Fruit fly (Drosophila melanogaster) whole organism, embryonic: Measurements from ENCODE around the gene CG32036.
A peak's percentile ranks its signal among the peaks of the same experiment; 100 is the strongest.

Experiments used
- Bgb ChIP-seq: fragments of 200-800 bp; sonication (Bioruptor generic); IDR thresholded peaks from 2 replicates; pipeline ENCODE4 v1.3.6; 2022; ENCODE audit warnings: missing biosample characterization, missing genetic modification characterization; ENCODE audit not compliant: partially characterized antibody
- BtbVII ChIP-seq: fragments of 200-800 bp; sonication (Bioruptor generic); optimal IDR thresholded peaks from 3 replicates; lab custom pipeline; 2017; ENCODE audit warnings: missing biosample characterization, mild to moderate bottlenecking, missing genetic modification characterization
- CG10274 ChIP-seq: fragments of 200-800 bp; sonication (Bioruptor generic); optimal IDR thresholded peaks from 3 replicates; lab custom pipeline; 2017; ENCODE audit warnings: missing biosample characterization, mild to moderate bottlenecking, missing genetic modification characterization
- CG13123 ChIP-seq: fragments of 200-800 bp; sonication (Bioruptor generic); optimal IDR thresholded peaks from 2 replicates; lab custom pipeline; 2016; ENCODE audit warnings: missing biosample characterization, missing genetic modification characterization
- CG16863 ChIP-seq: fragments of 200-800 bp; sonication (Bioruptor generic); optimal IDR thresholded peaks from 3 replicates; lab custom pipeline; 2016; ENCODE audit warnings: missing biosample characterization, missing genetic modification characterization
- CG17359 ChIP-seq: fragments of 200-800 bp; sonication (Bioruptor generic); optimal IDR thresholded peaks from 3 replicates; lab custom pipeline; 2018; ENCODE audit warnings: missing biosample characterization, mild to moderate bottlenecking, missing genetic modification characterization, moderate library complexity
- CG18599 ChIP-seq: fragments of 200-800 bp; sonication (Bioruptor generic); optimal IDR thresholded peaks from 3 replicates; lab custom pipeline; 2017; ENCODE audit warnings: missing biosample characterization, missing genetic modification characterization, mild to moderate bottlenecking, moderate library complexity, missing genetic modification reagents
- CG30431 ChIP-seq: fragments of 200-800 bp; sonication (Bioruptor generic); optimal IDR thresholded peaks from 2 replicates; lab custom pipeline; 2017; ENCODE audit warnings: missing biosample characterization, missing genetic modification characterization
- CG3838 ChIP-seq: fragments of 200-800 bp; sonication (Bioruptor generic); optimal IDR thresholded peaks from 3 replicates; lab custom pipeline; 2016; ENCODE audit warnings: missing biosample characterization, missing genetic modification characterization
- CG3995 ChIP-seq: fragments of 200-800 bp; sonication (Bioruptor generic); optimal IDR thresholded peaks from 3 replicates; lab custom pipeline; 2016; ENCODE audit warnings: missing biosample characterization, missing genetic modification characterization
- CG43689 ChIP-seq: fragments of 200-800 bp; sonication (Bioruptor generic); IDR thresholded peaks from 2 replicates; pipeline ENCODE4 v1.3.6; 2022; ENCODE audit warnings: missing biosample characterization, missing genetic modification characterization
- CG6765 ChIP-seq: fragments of 200-800 bp; sonication (Bioruptor generic); optimal IDR thresholded peaks from 3 replicates; lab custom pipeline; 2017; ENCODE audit warnings: missing biosample characterization, mild to moderate bottlenecking, missing genetic modification characterization
- CG7963 ChIP-seq: fragments of 200-800 bp; sonication (Bioruptor generic); IDR thresholded peaks from 3 replicates; pipeline ENCODE4 v1.3.6; 2022; ENCODE audit warnings: missing biosample characterization, missing genetic modification characterization; ENCODE audit not compliant: partially characterized antibody
- CG8765 ChIP-seq: fragments of 200-800 bp; sonication (Bioruptor generic); IDR thresholded peaks from 2 replicates; pipeline ENCODE4 v1.3.6; 2022; ENCODE audit warnings: missing biosample characterization, missing genetic modification characterization
- CG9876 ChIP-seq: fragments of 200-800 bp; sonication (Bioruptor generic); optimal IDR thresholded peaks from 2 replicates; lab custom pipeline; 2016; ENCODE audit warnings: missing biosample characterization, missing genetic modification characterization
- CHES-1-like ChIP-seq: fragments of 200-800 bp; sonication (Bioruptor generic); optimal IDR thresholded peaks from 2 replicates; lab custom pipeline; 2016; ENCODE audit warnings: missing biosample characterization, missing genetic modification characterization
- CTCF ChIP-seq: fragments of 200-800 bp; sonication (Bioruptor generic); optimal IDR thresholded peaks from 2 replicates; lab custom pipeline; 2017; ENCODE audit warnings: missing biosample characterization, mild to moderate bottlenecking, missing genetic modification characterization, moderate library complexity
- D ChIP-seq, 2 experiments: fragments of 200-800 bp in 1 of 2; fragments of >200 bp in 1 of 2; sonication (Bioruptor generic) in 1 of 2; optimal IDR thresholded peaks; 2 replicates in 1 of 2; 3 replicates in 1 of 2; lab custom pipeline; 2017; ENCODE audit warnings: mild to moderate bottlenecking in 1 of 2, missing biosample characterization in 1 of 2, missing genetic modification characterization in 1 of 2, missing genetic modification reagents in 1 of 2
- Dad ChIP-seq: fragments of 200-800 bp; sonication (Bioruptor generic); optimal IDR thresholded peaks from 3 replicates; lab custom pipeline; 2016; ENCODE audit warnings: missing biosample characterization, missing genetic modification characterization
- Drgx ChIP-seq: fragments of 200-800 bp; sonication (Bioruptor generic); IDR thresholded peaks from 2 replicates; pipeline ENCODE4 v1.3.6; 2022; ENCODE audit warnings: missing biosample characterization, missing genetic modification characterization
- ERR ChIP-seq: fragments of 200-800 bp; sonication (Bioruptor generic); optimal IDR thresholded peaks from 2 replicates; lab custom pipeline; 2016; ENCODE audit warnings: missing biosample characterization, missing genetic modification characterization
- Eip74EF ChIP-seq, 2 experiments: fragments of 200-800 bp in 1 of 2; fragments of >200 bp in 1 of 2; sonication (Bioruptor generic) in 1 of 2; optimal IDR thresholded peaks; 2 replicates each; lab custom pipeline; 2017 to 2019; ENCODE audit warnings: missing biosample characterization in 2 of 2, missing genetic modification characterization in 2 of 2, mild to moderate bottlenecking in 1 of 2, moderate library complexity in 1 of 2
- HLH3B ChIP-seq: fragments of 200-800 bp; sonication (Bioruptor generic); IDR thresholded peaks from 2 replicates; pipeline ENCODE4 v1.3.6; 2022; ENCODE audit warnings: missing biosample characterization, missing genetic modification characterization
- Hsf ChIP-seq: fragments of 200-800 bp; sonication (Bioruptor generic); optimal IDR thresholded peaks from 3 replicates; lab custom pipeline; 2016; ENCODE audit warnings: missing biosample characterization, missing genetic modification characterization
- MESR4 ChIP-seq: fragments of 200-800 bp; sonication (Bioruptor generic); optimal IDR thresholded peaks from 2 replicates; lab custom pipeline; 2018; ENCODE audit warnings: missing biosample characterization, mild to moderate bottlenecking, missing genetic modification characterization, moderate library complexity
- MTF-1 ChIP-seq: fragments of 200-800 bp; sonication (Bioruptor generic); optimal IDR thresholded peaks from 2 replicates; lab custom pipeline; 2018; ENCODE audit warnings: missing biosample characterization, mild to moderate bottlenecking, missing genetic modification characterization, borderline replicate concordance
- Med ChIP-seq: fragments of 200-800 bp; sonication (Bioruptor generic); peaks from one replicate; lab custom pipeline; 2016; ENCODE audit warnings: missing biosample characterization, missing genetic modification characterization, mild to moderate bottlenecking, inconsistent platforms, moderate library complexity
- Nf-YC ChIP-seq: fragments of 200-800 bp; optimal IDR thresholded peaks from 3 replicates; lab custom pipeline; 2019; ENCODE audit warnings: missing biosample characterization, mild to moderate bottlenecking, missing genetic modification characterization, moderate library complexity
- Sin3A ChIP-seq: fragments of >200 bp; optimal IDR thresholded peaks from 2 replicates; lab custom pipeline; 2018
- ara ChIP-seq: fragments of 200-800 bp; sonication (Bioruptor generic); IDR thresholded peaks from 2 replicates; pipeline ENCODE4 v1.3.6; 2022; ENCODE audit warnings: missing biosample characterization, missing genetic modification characterization
- ato ChIP-seq: fragments of 200-800 bp; sonication (Bioruptor generic); IDR thresholded peaks from 2 replicates; pipeline ENCODE4 v1.3.6; 2022; ENCODE audit warnings: missing biosample characterization, missing genetic modification characterization; ENCODE audit not compliant: partially characterized antibody
- chinmo ChIP-seq: fragments of 200-800 bp; sonication (Bioruptor generic); IDR thresholded peaks from 4 replicates; pipeline ENCODE4 v1.3.6; 2022; ENCODE audit warnings: missing biosample characterization, missing genetic modification characterization; ENCODE audit not compliant: partially characterized antibody
- dysf ChIP-seq: fragments of 200-800 bp; sonication (Bioruptor generic); IDR thresholded peaks from 3 replicates; pipeline ENCODE4 v1.3.6; 2022; ENCODE audit warnings: missing biosample characterization, missing genetic modification characterization
- ewg ChIP-seq: fragments of 200-800 bp; sonication (Bioruptor generic); optimal IDR thresholded peaks from 3 replicates; lab custom pipeline; 2017; ENCODE audit warnings: mild to moderate bottlenecking, missing biosample characterization, missing genetic modification reagents, missing genetic modification characterization
- fd64A ChIP-seq: fragments of 200-800 bp; sonication (Bioruptor generic); optimal IDR thresholded peaks from 3 replicates; lab custom pipeline; 2018; ENCODE audit warnings: missing biosample characterization, mild to moderate bottlenecking, missing genetic modification characterization
- ind ChIP-seq: fragments of 200-800 bp; sonication (Bioruptor generic); optimal IDR thresholded peaks from 3 replicates; lab custom pipeline; 2016; ENCODE audit warnings: missing biosample characterization, missing genetic modification characterization
- kah ChIP-seq: fragments of 200-800 bp; sonication (Bioruptor generic); optimal IDR thresholded peaks from 2 replicates; lab custom pipeline; 2018; ENCODE audit warnings: missing biosample characterization, mild to moderate bottlenecking, missing genetic modification characterization
- mam ChIP-seq: fragments of 200-800 bp; sonication (Bioruptor generic); optimal IDR thresholded peaks from 3 replicates; lab custom pipeline; 2016; ENCODE audit warnings: missing biosample characterization, missing genetic modification characterization
- nom ChIP-seq: fragments of 200-800 bp; sonication (Bioruptor generic); optimal IDR thresholded peaks from 2 replicates; lab custom pipeline; 2017; ENCODE audit warnings: missing biosample characterization, missing genetic modification characterization, mild to moderate bottlenecking, moderate library complexity, missing genetic modification reagents
- pnt ChIP-seq: fragments of 200-800 bp; sonication (Bioruptor generic); optimal IDR thresholded peaks from 3 replicates; lab custom pipeline; 2016; ENCODE audit warnings: missing biosample characterization, missing genetic modification characterization
- pum ChIP-seq: fragments of 200-800 bp; sonication (Bioruptor generic); optimal IDR thresholded peaks from 2 replicates; lab custom pipeline; 2016; ENCODE audit warnings: missing biosample characterization, missing genetic modification characterization
- row ChIP-seq: fragments of 200-800 bp; sonication (Bioruptor generic); IDR thresholded peaks from 3 replicates; pipeline ENCODE4 v1.3.6; 2022; ENCODE audit warnings: missing biosample characterization, missing genetic modification characterization
- run ChIP-seq: fragments of 200-800 bp; sonication (Bioruptor generic); optimal IDR thresholded peaks from 3 replicates; lab custom pipeline; 2018; ENCODE audit warnings: missing biosample characterization, mild to moderate bottlenecking, missing genetic modification characterization
- scrt ChIP-seq: fragments of 200-800 bp; sonication (Bioruptor generic); optimal IDR thresholded peaks from 2 replicates; lab custom pipeline; 2018; ENCODE audit warnings: missing biosample characterization, mild to moderate bottlenecking, missing genetic modification characterization, moderate library complexity
- shn ChIP-seq: fragments of 200-800 bp; sonication (Bioruptor generic); optimal IDR thresholded peaks from 3 replicates; lab custom pipeline; 2016; ENCODE audit warnings: missing biosample characterization, missing genetic modification characterization
- tll ChIP-seq, 2 experiments: fragments of 200-800 bp in 1 of 2; fragments of >200 bp in 1 of 2; sonication (Bioruptor generic) in 1 of 2; optimal IDR thresholded peaks; 2 replicates each; lab custom pipeline; 2017 to 2019; ENCODE audit warnings: missing biosample characterization in 2 of 2, missing genetic modification characterization in 2 of 2, mild to moderate bottlenecking in 1 of 2, moderate library complexity in 1 of 2
- trh ChIP-seq: fragments of 200-800 bp; sonication (Bioruptor generic); optimal IDR thresholded peaks from 2 replicates; lab custom pipeline; 2016; ENCODE audit warnings: missing biosample characterization, missing genetic modification characterization
- tx ChIP-seq: fragments of 200-800 bp; sonication (Bioruptor generic); optimal IDR thresholded peaks from 2 replicates; lab custom pipeline; 2016; ENCODE audit warnings: missing biosample characterization, missing genetic modification characterization

Gene CG32036

dm6 chr3L:9468261-9468890, 20.7 kb downstream of the CG32036 start (continued):
- no peak for TF ChIP-seq CG43689 (GFP tag; lab: Robert Waterston, UW)
- no peak for TF ChIP-seq HLH3B (GFP tag; lab: Robert Waterston, UW)
- TF ChIP-seq scrt (GFP tag; lab: Kevin White, UChicago), result peak; percentile 11
- TF ChIP-seq ERR (GFP tag; lab: Kevin White, UChicago), result no peak
- TF ChIP-seq CHES-1-like (GFP tag; lab: Kevin White, UChicago), result no peak
- TF ChIP-seq, all 482 proteins: peak for 90

dm6 chr3L:9467763-9468206, 21.2 kb downstream of the CG32036 start:
- TF ChIP-seq MESR4 (GFP tag; lab: Kevin White, UChicago) (no peak), tll (GFP tag; optimal IDR thresholded peaks at IDR 0.05; lab: Kevin White, UChicago) (peak in 1 of 2 experiments; percentile 95), tx (no peak), CG18599 (no peak), shn (GFP tag; lab: Kevin White, UChicago) (no peak), CG30431 (GFP tag; lab: Kevin White, UChicago) (no peak), nom (GFP tag; lab: Kevin White, UChicago) (peak; percentile 87), Dad (GFP tag; lab: Kevin White, UChicago) (no peak), ato (GFP tag; lab: Robert Waterston, UW) (no peak), CG10274 (GFP tag; lab: Kevin White, UChicago) (no peak), pnt (GFP tag; lab: Kevin White, UChicago) (no peak), Nf-YC (no peak), BtbVII (no peak), ind (GFP tag; lab: Kevin White, UChicago) (no peak), CTCF (GFP tag; lab: Kevin White, UChicago) (no peak), CG6765 (no peak), mam (GFP tag; lab: Kevin White, UChicago) (no peak), chinmo (no peak), ewg (GFP tag; lab: Kevin White, UChicago) (no peak), fd64A (GFP tag; lab: Kevin White, UChicago) (peak; percentile 7), pum (GFP tag; lab: Kevin White, UChicago) (no peak), CG3838 (GFP tag; lab: Kevin White, UChicago) (no peak), row (no peak), Sin3A (no peak), CG17359 (tag; lab: Kevin White, UChicago) (no peak), CG7963 (GFP tag; lab: Robert Waterston, UW) (no peak), CG3995 (GFP tag; lab: Kevin White, UChicago) (no peak), CG9876 (no peak), Eip74EF (GFP tag; optimal IDR thresholded peaks at IDR 0.05; lab: Kevin White, UChicago) (no peak), D (optimal IDR thresholded peaks at IDR 0.05; lab: Kevin White, UChicago) (peak; percentile 26), D (GFP tag; optimal IDR thresholded peaks at IDR 0.05; lab: Kevin White, UChicago) (no peak), CG13123 (GFP tag; lab: Kevin White, UChicago) (no peak), Bgb (no peak), CG8765 (GFP tag; lab: Robert Waterston, UW) (no peak), Hsf (GFP tag; lab: Kevin White, UChicago) (no peak), trh (GFP tag; lab: Kevin White, UChicago) (no peak), MTF-1 (GFP tag; lab: Kevin White, UChicago) (no peak), run (tag; lab: Kevin White, UChicago) (no peak), Med (GFP tag; lab: Kevin White, UChicago) (peak; percentile 70), CG16863 (GFP tag; lab: Kevin White, UChicago) (no peak), ara (GFP tag; lab: Robert Waterston, UW) (no peak), Drgx (GFP tag; lab: Robert Waterston, UW) (peak; percentile 68), dysf (no peak), kah (GFP tag; lab: Kevin White, UChicago) (no peak)
